Worm (Caenorhabditis elegans) whole organism, L4 larva: ENCODE measurements around the gene cyn-13.
A peak's percentile ranks its signal among the peaks of the same experiment; 100 is the strongest.

Experiments used
- D1046.2 ChIP-seq: fragments of 200-800 bp; sonication (Bioruptor generic); IDR thresholded peaks from 2 replicates; pipeline ENCODE4 v1.3.6; 2022; ENCODE audit warnings: missing genetic modification characterization, missing compliant biosample characterization
- F26F4.8 ChIP-seq: fragments of 200-800 bp; sonication (Bioruptor generic); conservative IDR thresholded peaks from 2 replicates; pipeline ENCODE4 v1.3.6; 2022; ENCODE audit warnings: missing genetic modification characterization, missing compliant biosample characterization
- F37D6.2 ChIP-seq: sonication (generic microtip); optimal IDR thresholded peaks from 2 replicates; lab custom pipeline; 2016; ENCODE audit warnings: mild to moderate bottlenecking, missing genetic modification characterization, missing compliant biosample characterization
- aha-1 ChIP-seq: fragments of 150-350 bp; peaks from one replicate; lab custom pipeline; 2014; ENCODE audit warnings: missing biosample characterization, missing genetic modification characterization
- aly-2 ChIP-seq: sonication (generic microtip); optimal IDR thresholded peaks from 2 replicates; lab custom pipeline; 2018; ENCODE audit warnings: missing biosample characterization, missing genetic modification characterization
- ama-1 ChIP-seq: fragments of 150-350 bp; optimal IDR thresholded peaks from 2 replicates; lab custom pipeline; 2014; ENCODE audit warnings: inconsistent platforms, mixed read lengths
- arid-1 ChIP-seq: fragments of 200-800 bp; sonication (Bioruptor generic); conservative IDR thresholded peaks from 2 replicates; pipeline ENCODE4 v1.3.6; 2022; ENCODE audit warnings: missing genetic modification reagents, missing genetic modification characterization, missing compliant biosample characterization
- ceh-32 ChIP-seq: sonication (generic microtip); optimal IDR thresholded peaks from 2 replicates; lab custom pipeline; 2016; ENCODE audit warnings: mild to moderate bottlenecking, missing genetic modification characterization, missing compliant biosample characterization; ENCODE audit not compliant: poor library complexity
- ceh-44 ChIP-seq: fragments of 200-800 bp; sonication (Bioruptor generic); IDR thresholded peaks from 2 replicates; pipeline ENCODE4 v1.3.6; 2022; ENCODE audit warnings: missing genetic modification reagents, missing genetic modification characterization, missing compliant biosample characterization
- ces-1 ChIP-seq: fragments of 150-350 bp; sonication (generic microtip); optimal IDR thresholded peaks from 4 replicates; lab custom pipeline; 2014; ENCODE audit warnings: missing biosample characterization, missing genetic modification reagents, missing genetic modification characterization
- cey-2 ChIP-seq: sonication (generic microtip); optimal IDR thresholded peaks from 3 replicates; lab custom pipeline; 2017; ENCODE audit warnings: missing genetic modification characterization, mild to moderate bottlenecking, missing compliant biosample characterization, antibody characterized with exemption, borderline replicate concordance; ENCODE audit not compliant: insufficient read depth
- daf-12 ChIP-seq: fragments of 150-350 bp; optimal IDR thresholded peaks from 2 replicates; lab custom pipeline; 2014; ENCODE audit warnings: missing biosample characterization, missing genetic modification reagents, missing genetic modification characterization
- daf-16 ChIP-seq, 3 experiments: sonication (generic microtip); optimal IDR thresholded peaks; 2 replicates each; lab custom pipeline; 2016 to 2017; ENCODE audit warnings: missing genetic modification characterization in 3 of 3, missing genetic modification reagents in 3 of 3, mild to moderate bottlenecking in 2 of 3, missing compliant biosample characterization in 2 of 3, missing biosample characterization in 1 of 3, moderate library complexity in 1 of 3
- daf-19 ChIP-seq: fragments of 200-800 bp; sonication (Bioruptor generic); conservative IDR thresholded peaks from 2 replicates; pipeline ENCODE4 v1.3.6; 2022; ENCODE audit warnings: missing genetic modification characterization, missing compliant biosample characterization
- dmd-8 ChIP-seq: fragments of 200-800 bp; sonication (Bioruptor generic); IDR thresholded peaks from 2 replicates; pipeline ENCODE4 v1.3.6; 2022; ENCODE audit warnings: missing genetic modification characterization, missing compliant biosample characterization
- dmd-9 ChIP-seq: fragments of 200-800 bp; sonication (Bioruptor generic); IDR thresholded peaks from 2 replicates; pipeline ENCODE4 v1.3.6; 2022; ENCODE audit warnings: missing genetic modification reagents, missing genetic modification characterization, missing compliant biosample characterization
- dve-1 ChIP-seq: sonication (generic microtip); optimal IDR thresholded peaks from 2 replicates; lab custom pipeline; 2017; ENCODE audit warnings: antibody characterized with exemption, mild to moderate bottlenecking, missing genetic modification characterization, missing compliant biosample characterization; ENCODE audit not compliant: insufficient read depth
- egl-43 ChIP-seq: fragments of 200-800 bp; sonication (Bioruptor generic); IDR thresholded peaks from 2 replicates; pipeline ENCODE4 v1.3.6; 2022; ENCODE audit warnings: missing genetic modification reagents, missing genetic modification characterization, missing compliant biosample characterization
- fos-1 ChIP-seq: fragments of 150-350 bp; optimal IDR thresholded peaks from 2 replicates; lab custom pipeline; 2014; ENCODE audit warnings: missing biosample characterization, missing genetic modification characterization
- gei-8 ChIP-seq: fragments of 200-800 bp; sonication (Bioruptor generic); optimal IDR thresholded peaks from 2 replicates; lab custom pipeline; 2018; ENCODE audit warnings: mild to moderate bottlenecking, missing genetic modification characterization, missing compliant biosample characterization
- hlh-11 ChIP-seq: fragments of 200-800 bp; sonication (Bioruptor generic); optimal IDR thresholded peaks from 2 replicates; lab custom pipeline; 2018; ENCODE audit warnings: mild to moderate bottlenecking, missing genetic modification characterization, missing compliant biosample characterization
- hlh-30 ChIP-seq: sonication (generic microtip); optimal IDR thresholded peaks from 2 replicates; lab custom pipeline; 2017; ENCODE audit warnings: antibody characterized with exemption, mild to moderate bottlenecking, missing genetic modification characterization, missing compliant biosample characterization; ENCODE audit not compliant: insufficient read depth
- lim-7 ChIP-seq: fragments of 200-800 bp; sonication (Bioruptor generic); IDR thresholded peaks from 2 replicates; pipeline ENCODE4 v1.3.6; 2022; ENCODE audit warnings: missing genetic modification characterization, missing compliant biosample characterization
- lin-13 ChIP-seq: fragments of 150-350 bp; optimal IDR thresholded peaks from 2 replicates; lab custom pipeline; 2014; ENCODE audit warnings: missing biosample characterization, missing genetic modification reagents, missing genetic modification characterization
- lin-15B ChIP-seq: fragments of 150-350 bp; sonication (generic microtip); optimal IDR thresholded peaks from 3 replicates; lab custom pipeline; 2014; ENCODE audit warnings: missing biosample characterization, missing genetic modification characterization
- lin-38 ChIP-seq: fragments of 200-800 bp; sonication (Bioruptor generic); IDR thresholded peaks from 2 replicates; pipeline ENCODE4 v1.3.6; 2022; ENCODE audit warnings: missing genetic modification reagents, missing genetic modification characterization, missing compliant biosample characterization
- lir-3 ChIP-seq: sonication (generic microtip); optimal IDR thresholded peaks from 2 replicates; lab custom pipeline; 2016; ENCODE audit warnings: mild to moderate bottlenecking, missing genetic modification characterization, missing compliant biosample characterization
- lsy-2 ChIP-seq, 2 experiments: fragments of 150-350 bp in 1 of 2; sonication (generic microtip) in 1 of 2; optimal IDR thresholded peaks; 2 replicates each; lab custom pipeline; 2014 to 2017; ENCODE audit warnings: missing biosample characterization in 2 of 2, missing genetic modification characterization in 2 of 2
- mdl-1 ChIP-seq, 2 experiments: fragments of 150-350 bp in 1 of 2; sonication (generic microtip) in 1 of 2; optimal IDR thresholded peaks; 2 replicates each; lab custom pipeline; 2014 to 2017; ENCODE audit warnings: missing biosample characterization in 2 of 2, missing genetic modification characterization in 2 of 2
- mdt-29 ChIP-seq: fragments of 200-800 bp; sonication (Bioruptor generic); IDR thresholded peaks from 2 replicates; pipeline ENCODE4 v1.3.6; 2022; ENCODE audit warnings: missing genetic modification reagents, missing genetic modification characterization, missing compliant biosample characterization
- mep-1 ChIP-seq: fragments of 150-350 bp; sonication (generic microtip); optimal IDR thresholded peaks from 3 replicates; lab custom pipeline; 2014; ENCODE audit warnings: missing biosample characterization, missing genetic modification characterization
- nhr-28 ChIP-seq: fragments of 150-350 bp; optimal IDR thresholded peaks from 2 replicates; lab custom pipeline; 2014; ENCODE audit warnings: missing biosample characterization, missing genetic modification characterization
- nhr-41 ChIP-seq: fragments of 200-800 bp; sonication (Bioruptor generic); IDR thresholded peaks from 2 replicates; pipeline ENCODE4 v1.3.6; 2022; ENCODE audit warnings: missing genetic modification reagents, missing genetic modification characterization, missing compliant biosample characterization
- nhr-6 ChIP-seq: fragments of 150-350 bp; optimal IDR thresholded peaks from 2 replicates; lab custom pipeline; 2014; ENCODE audit warnings: missing biosample characterization, missing genetic modification characterization
- nhr-76 ChIP-seq: fragments of 150-350 bp; optimal IDR thresholded peaks from 2 replicates; lab custom pipeline; 2014; ENCODE audit warnings: missing biosample characterization, missing genetic modification characterization
- pha-4 ChIP-seq, 2 experiments: fragments of 150-350 bp in 1 of 2; fragments of 200-800 bp in 1 of 2; sonication (Bioruptor generic) in 1 of 2; IDR thresholded peaks in 1 of 2; optimal IDR thresholded peaks in 1 of 2; 2 replicates each; pipeline versions ENCODE4 v1.3.6 to Lab custom; 2014 to 2022; ENCODE audit warnings: missing genetic modification characterization in 2 of 2, missing genetic modification reagents in 2 of 2, missing biosample characterization in 1 of 2, missing compliant biosample characterization in 1 of 2
- php-3 ChIP-seq: fragments of 200-800 bp; sonication (Bioruptor generic); IDR thresholded peaks from 2 replicates; pipeline ENCODE4 v1.3.6; 2022; ENCODE audit warnings: missing genetic modification reagents, missing genetic modification characterization, missing compliant biosample characterization
- snpc-1.2 ChIP-seq: fragments of 200-800 bp; sonication (Bioruptor generic); IDR thresholded peaks from 2 replicates; pipeline ENCODE4 v1.3.6; 2022; ENCODE audit warnings: missing genetic modification reagents, missing genetic modification characterization, missing compliant biosample characterization
- snpc-4 ChIP-seq: fragments of 150-350 bp; optimal IDR thresholded peaks from 2 replicates; lab custom pipeline; 2014; ENCODE audit warnings: missing biosample characterization, missing genetic modification characterization
- unc-130 ChIP-seq: sonication (generic microtip); optimal IDR thresholded peaks from 2 replicates; lab custom pipeline; 2016; ENCODE audit warnings: missing genetic modification reagents, missing genetic modification characterization, missing compliant biosample characterization
- unc-62 ChIP-seq, 3 experiments: fragments of 150-350 bp in 1 of 3; sonication (generic microtip); optimal IDR thresholded peaks in 2 of 3; peaks in 1 of 3; 1 replicate in 1 of 3; 2 replicates in 2 of 3; lab custom pipeline; 2014 to 2017; ENCODE audit warnings: missing biosample characterization in 3 of 3, missing genetic modification characterization in 3 of 3, missing genetic modification reagents in 3 of 3, missing genotype in 1 of 3
- zfp-3 ChIP-seq: fragments of 200-800 bp; sonication (Bioruptor generic); conservative IDR thresholded peaks from 2 replicates; pipeline ENCODE4 v1.3.6; 2022; ENCODE audit warnings: missing genetic modification reagents, missing genetic modification characterization, missing compliant biosample characterization
- ztf-11 ChIP-seq: fragments of 150-350 bp; optimal IDR thresholded peaks from 2 replicates; lab custom pipeline; 2014; ENCODE audit warnings: missing biosample characterization, missing genetic modification characterization

Gene cyn-13

DNA sequence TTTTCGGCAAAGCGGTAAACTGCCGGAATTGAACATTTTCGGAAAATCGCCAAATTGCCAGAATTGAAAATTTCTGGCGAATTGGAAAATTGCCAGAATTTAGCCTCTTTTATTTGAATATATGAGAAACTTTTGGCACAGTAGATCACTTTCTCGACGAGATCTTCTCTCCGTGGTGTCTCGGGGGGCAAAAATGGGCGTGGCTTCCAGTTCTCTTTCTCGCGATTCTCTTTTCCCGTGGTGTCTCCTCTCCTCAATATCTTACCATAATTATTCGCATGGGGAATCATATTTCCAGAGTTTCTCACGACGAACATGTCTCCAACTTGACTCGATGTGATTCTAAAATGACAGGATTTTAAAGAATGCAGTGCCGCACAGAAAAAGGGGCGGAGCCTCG is 17.3 kb downstream of the cyn-13 start:
- 0 out of 2 replicates have a peak, but pooled peaks have one; percentile 17 for TF ChIP-seq snpc-1.2 (GFP tag; lab: Robert Waterston, UW)
- TF ChIP-seq nhr-41 (GFP tag; lab: Robert Waterston, UW), result no peak
- no peak for TF ChIP-seq daf-19 (GFP tag; lab: Robert Waterston, UW)
- peak; percentile 48 for TF ChIP-seq aha-1 (tag; lab: Kevin White, UChicago)
- no peak for TF ChIP-seq ceh-44
- no peak for TF ChIP-seq unc-130
- TF ChIP-seq mep-1, result no peak
- no peak for TF ChIP-seq lir-3 (tag; lab: Kevin White, UChicago)
- no peak for TF ChIP-seq gei-8

DNA sequence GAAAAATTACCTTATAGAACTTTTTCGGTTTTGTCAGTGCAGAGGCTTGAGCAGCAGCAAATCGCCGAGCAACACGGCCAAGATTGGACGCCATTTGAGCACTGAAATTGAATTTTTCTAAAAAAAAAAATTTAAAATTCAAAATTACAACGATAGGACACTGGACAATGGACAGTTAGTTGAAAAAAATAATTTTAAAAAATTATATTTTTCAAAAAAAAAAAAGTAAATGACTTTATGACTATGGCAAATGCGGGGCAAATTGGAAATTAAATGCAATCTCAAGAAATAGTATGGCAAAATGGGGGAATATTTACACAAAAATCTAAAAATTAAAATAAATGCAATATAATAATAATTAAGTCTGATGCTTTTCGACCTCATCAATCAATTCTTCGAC is 20.3 kb downstream of the cyn-13 start, which contains the start of gene Y116A8C.27:
Gene Y116A8C.27, minus strand, starts transcription at position 101 of the 400 bp plus-strand sequence.
- peak; percentile 32 for TF ChIP-seq ama-1 (lab: Kevin White, UChicago)
- no peak for TF ChIP-seq gei-8
- no peak for TF ChIP-seq lsy-2 (tag; optimal IDR thresholded peaks at IDR 0.05; lab: Kevin White, UChicago)

DNA sequence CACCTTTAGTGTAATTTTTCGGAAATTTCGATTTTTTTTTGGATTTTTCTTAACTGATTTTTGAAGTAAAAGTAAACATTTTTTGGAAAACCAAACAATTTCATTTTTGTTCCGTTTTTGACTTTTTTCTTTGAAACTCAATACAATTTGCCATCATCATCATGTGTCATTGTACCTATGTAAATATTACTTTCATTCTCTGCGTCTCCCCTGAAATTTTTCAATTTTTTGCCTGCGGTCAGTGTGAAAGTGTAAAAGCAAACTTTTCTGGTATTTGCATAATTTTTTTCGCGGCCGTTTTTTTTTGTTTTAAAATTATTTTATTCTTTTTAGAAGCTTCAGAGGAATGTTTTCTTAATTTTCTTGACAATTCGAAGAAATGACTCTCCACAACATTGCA is 22.8 kb downstream of the cyn-13 start, which contains the start of gene Y116A8C.29:
Gene Y116A8C.29, plus strand, starts transcription at position 328 of the 400 bp plus-strand sequence.
- TF ChIP-seq pha-4 (GFP tag; IDR thresholded peaks at IDR 0.05; lab: Robert Waterston, UW) (no peak), pha-4 (tag; optimal IDR thresholded peaks at IDR 0.05; lab: Kevin White, UChicago) (peak; percentile 27), F26F4.8 (GFP tag; lab: Robert Waterston, UW) (no peak), lim-7 (GFP tag; lab: Robert Waterston, UW) (no peak), daf-19 (GFP tag; lab: Robert Waterston, UW) (no peak), snpc-4 (tag; lab: Kevin White, UChicago) (no peak), lin-38 (no peak), cey-2 (tag; lab: Kevin White, UChicago) (no peak), mdt-29 (no peak), aly-2 (tag; lab: Kevin White, UChicago) (no peak), unc-62 (GFP tag; optimal IDR thresholded peaks at IDR 0.05 in 1 of 2; lab: Kevin White, UChicago) (peak in 1 of 2 experiments; percentile 25), unc-62 (tag; optimal IDR thresholded peaks at IDR 0.05; lab: Kevin White, UChicago) (no peak), daf-16 (GFP tag; optimal IDR thresholded peaks at IDR 0.05; lab: Kevin White, UChicago) (no peak), daf-16 (tag; optimal IDR thresholded peaks at IDR 0.05; lab: Kevin White, UChicago) (no peak), dve-1 (peak; percentile 14), php-3 (GFP tag; lab: Robert Waterston, UW) (no peak), nhr-6 (tag; lab: Kevin White, UChicago) (no peak), egl-43 (GFP tag; lab: Robert Waterston, UW) (no peak), daf-12 (tag; lab: Kevin White, UChicago) (no peak), nhr-76 (tag; lab: Kevin White, UChicago) (no peak), F37D6.2 (tag; lab: Kevin White, UChicago) (no peak)
- TF ChIP-seq, all 104 proteins: peak for 3

DNA sequence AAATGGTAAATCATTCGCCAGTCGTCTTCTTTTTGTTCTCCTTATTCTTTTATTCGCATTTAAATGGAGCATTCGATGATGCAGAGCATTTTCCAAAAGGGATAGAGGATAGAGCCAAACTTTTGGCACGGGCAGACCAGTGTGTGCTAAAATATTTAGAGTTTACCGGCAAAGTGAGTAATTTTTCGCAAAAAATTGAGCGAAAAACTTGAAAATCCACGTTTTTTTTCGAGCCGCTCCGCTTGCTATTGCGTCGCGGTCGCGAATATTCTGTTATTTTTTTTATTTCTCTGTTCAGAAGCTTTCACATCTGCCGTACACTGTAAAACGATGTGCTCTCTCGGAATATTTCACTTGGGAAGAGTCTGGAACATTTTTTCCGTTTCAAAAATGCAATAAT is 27.6 kb downstream of the cyn-13 start, which contains the start of gene Y116A8C.43:
Gene Y116A8C.43, plus strand, starts transcription at position 3 of the 400 bp plus-strand sequence.
- peak; percentile 11; the same call in 1 of the 2 replicates for TF ChIP-seq arid-1 (GFP tag; lab: Robert Waterston, UW)
- TF ChIP-seq hlh-30 (tag; lab: Kevin White, UChicago), result no peak
- TF ChIP-seq ceh-44, result no peak
- no peak for TF ChIP-seq snpc-4 (tag; lab: Kevin White, UChicago)
- TF ChIP-seq ceh-32 (tag; lab: Kevin White, UChicago), result no peak
- TF ChIP-seq lin-13 (GFP tag; lab: Kevin White, UChicago), result no peak
- peak; percentile 76 for TF ChIP-seq aha-1 (tag; lab: Kevin White, UChicago)
- no peak for TF ChIP-seq D1046.2
- no peak for TF ChIP-seq cey-2 (tag; lab: Kevin White, UChicago)
- peak; percentile 84 for TF ChIP-seq ama-1 (lab: Kevin White, UChicago)
- TF ChIP-seq nhr-6 (tag; lab: Kevin White, UChicago), result no peak
- no peak for TF ChIP-seq fos-1 (tag; lab: Kevin White, UChicago)
- no peak for TF ChIP-seq mdl-1 (tag; optimal IDR thresholded peaks at IDR 0.05; lab: Kevin White, UChicago)
- TF ChIP-seq nhr-28 (tag; lab: Kevin White, UChicago), result no peak
- peak; percentile 73 for TF ChIP-seq lin-38
- no peak for TF ChIP-seq ztf-11 (tag; lab: Kevin White, UChicago)
- TF ChIP-seq hlh-11 (tag; lab: Kevin White, UChicago), result no peak
- no peak for TF ChIP-seq nhr-76 (tag; lab: Kevin White, UChicago)
- TF ChIP-seq lin-15B (tag; lab: Kevin White, UChicago), result no peak
- 0 out of 2 replicates have a peak, but pooled peaks have one; percentile 17 for TF ChIP-seq zfp-3 (GFP tag; lab: Robert Waterston, UW)
- no peak for TF ChIP-seq dmd-9
- no peak for TF ChIP-seq snpc-1.2 (GFP tag; lab: Robert Waterston, UW)
- TF ChIP-seq dmd-8 (GFP tag; lab: Robert Waterston, UW), result no peak
- TF ChIP-seq ces-1 (GFP tag; lab: Kevin White, UChicago), result no peak
